Worm (Caenorhabditis elegans): ENCODE results near the gene fbxc-22.
"Not testable (repeated sequence)": the region's sequence is repeated elsewhere in the genome, so short reads cannot be mapped to it uniquely, and the experiment has no call there.

DNA sequence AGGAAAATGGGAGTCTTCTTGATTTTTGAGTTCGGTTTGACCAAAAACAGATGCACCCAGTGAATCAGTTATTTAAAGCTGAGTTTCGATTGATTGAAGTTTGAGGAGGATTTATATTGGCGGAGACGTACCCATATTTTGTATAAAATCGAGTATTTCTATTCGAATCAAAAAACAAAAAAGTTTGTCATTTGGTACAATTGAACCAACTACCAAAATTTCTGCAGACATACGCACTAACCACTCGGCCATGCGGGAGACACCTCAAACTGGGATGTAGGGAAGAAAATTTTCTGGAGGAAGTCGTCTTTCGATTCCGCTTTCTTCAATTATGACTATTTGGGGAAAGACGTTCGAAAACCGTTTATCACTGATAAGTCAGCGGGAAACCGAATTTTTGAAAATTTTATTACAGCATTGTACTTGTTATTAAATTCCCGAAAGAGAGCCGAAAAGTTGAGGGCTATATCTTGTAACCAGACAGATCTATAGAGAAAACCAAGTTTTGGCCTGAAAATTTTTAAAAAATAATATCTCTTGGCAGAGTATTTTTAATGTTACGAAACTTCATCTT is 9.7 kb upstream of the fbxc-22 start:
- not testable (repeated sequence) for TF ChIP-seq set-16 (GFP tag; IDR thresholded peaks at IDR 0.05); unc-39 (tag; optimal IDR thresholded peaks at IDR 0.05); lin-29 (GFP tag; IDR thresholded peaks at IDR 0.05); unc-62 (GFP tag; optimal IDR thresholded peaks at IDR 0.05 in 1 of 2); unc-62 (tag; optimal IDR thresholded peaks at IDR 0.05); cey-2 (tag; optimal IDR thresholded peaks at IDR 0.05; ENCODE audit: borderline replicate concordance, insufficient read depth); ama-1 (optimal IDR thresholded peaks at IDR 0.05); lin-39 (tag; optimal IDR thresholded peaks at IDR 0.05); nhr-48 (tag; optimal IDR thresholded peaks at IDR 0.05); dve-1 (tag; optimal IDR thresholded peaks at IDR 0.05; ENCODE audit: insufficient read depth); nhr-6 (tag; optimal IDR thresholded peaks at IDR 0.05); unc-130 (GFP tag; optimal IDR thresholded peaks at IDR 0.05)

Data from whole organism, L4 larva.